Fruit fly (Drosophila melanogaster) whole organism, embryonic: Measurements from ENCODE around the gene RpS8.

Experiments
- Aef1 ChIP-seq: fragments of 200-800 bp; sonication (Bioruptor generic); IDR thresholded peaks from 3 replicates; pipeline ENCODE4 v1.3.6; 2022; ENCODE audit warnings: missing biosample characterization, missing genetic modification characterization
- Bgb ChIP-seq: fragments of 200-800 bp; sonication (Bioruptor generic); IDR thresholded peaks from 2 replicates; pipeline ENCODE4 v1.3.6; 2022; ENCODE audit warnings: missing biosample characterization, missing genetic modification characterization; ENCODE audit not compliant: partially characterized antibody
- CG10565 ChIP-seq: fragments of 200-800 bp; sonication (Bioruptor generic); optimal IDR thresholded peaks from 3 replicates; lab custom pipeline; 2016; ENCODE audit warnings: missing biosample characterization, mild to moderate bottlenecking, missing genetic modification characterization
- CG11456 ChIP-seq: fragments of 200-800 bp; sonication (Bioruptor generic); IDR thresholded peaks from 3 replicates; pipeline ENCODE4 v1.3.6; 2022; ENCODE audit warnings: missing biosample characterization, missing genetic modification characterization
- CG11504 ChIP-seq: fragments of 200-800 bp; sonication (Bioruptor generic); optimal IDR thresholded peaks from 3 replicates; lab custom pipeline; 2019; ENCODE audit warnings: missing biosample characterization, mild to moderate bottlenecking, missing genetic modification characterization, moderate library complexity
- CG14667 ChIP-seq: fragments of 200-800 bp; sonication (Bioruptor generic); IDR thresholded peaks from 2 replicates; pipeline ENCODE4 v1.3.6; 2022; ENCODE audit warnings: missing biosample characterization, missing genetic modification characterization
- CG14965 ChIP-seq: fragments of 200-800 bp; sonication (Bioruptor generic); optimal IDR thresholded peaks from 2 replicates; lab custom pipeline; 2016; ENCODE audit warnings: missing biosample characterization, missing genetic modification characterization, borderline replicate concordance
- CG15696 ChIP-seq: fragments of 200-800 bp; sonication (Bioruptor generic); optimal IDR thresholded peaks from 2 replicates; lab custom pipeline; 2019; ENCODE audit warnings: missing biosample characterization, mild to moderate bottlenecking, missing genetic modification characterization, moderate library complexity
- CG1602 ChIP-seq: fragments of 200-800 bp; sonication (Bioruptor generic); optimal IDR thresholded peaks from 3 replicates; lab custom pipeline; 2016; ENCODE audit warnings: missing biosample characterization, missing genetic modification characterization
- CG17802 ChIP-seq: fragments of 200-800 bp; sonication (Bioruptor generic); optimal IDR thresholded peaks from 2 replicates; lab custom pipeline; 2018; ENCODE audit warnings: missing biosample characterization, mild to moderate bottlenecking, missing genetic modification characterization, moderate library complexity
- CG2116 ChIP-seq: fragments of 200-800 bp; sonication (Bioruptor generic); optimal IDR thresholded peaks from 3 replicates; lab custom pipeline; 2018; ENCODE audit warnings: missing biosample characterization, mild to moderate bottlenecking, missing genetic modification characterization
- CG30431 ChIP-seq: fragments of 200-800 bp; sonication (Bioruptor generic); optimal IDR thresholded peaks from 2 replicates; lab custom pipeline; 2017; ENCODE audit warnings: missing biosample characterization, missing genetic modification characterization
- CG31224 ChIP-seq: fragments of 200-800 bp; sonication (Bioruptor generic); IDR thresholded peaks from 2 replicates; pipeline ENCODE4 v1.3.6; 2022; ENCODE audit warnings: missing biosample characterization, missing genetic modification characterization
- CG31365 ChIP-seq: fragments of 200-800 bp; sonication (Bioruptor generic); optimal IDR thresholded peaks from 2 replicates; lab custom pipeline; 2018; ENCODE audit warnings: missing biosample characterization, mild to moderate bottlenecking, missing genetic modification characterization
- CG34224 ChIP-seq: fragments of 200-800 bp; sonication (Bioruptor generic); IDR thresholded peaks from 3 replicates; pipeline ENCODE4 v1.3.6; 2022; ENCODE audit warnings: missing biosample characterization, missing genetic modification characterization; ENCODE audit not compliant: partially characterized antibody
- CG34376 ChIP-seq: fragments of 200-800 bp; sonication (Bioruptor generic); optimal IDR thresholded peaks from 2 replicates; lab custom pipeline; 2018; ENCODE audit warnings: missing biosample characterization, mild to moderate bottlenecking, missing genetic modification characterization
- CG3995 ChIP-seq: fragments of 200-800 bp; sonication (Bioruptor generic); optimal IDR thresholded peaks from 3 replicates; lab custom pipeline; 2016; ENCODE audit warnings: missing biosample characterization, missing genetic modification characterization
- CG4617 ChIP-seq: fragments of 200-800 bp; sonication (Bioruptor generic); optimal IDR thresholded peaks from 3 replicates; lab custom pipeline; 2016; ENCODE audit warnings: missing biosample characterization, missing genetic modification characterization, borderline replicate concordance
- CG6272 ChIP-seq: fragments of 200-800 bp; sonication (Bioruptor generic); IDR thresholded peaks from 2 replicates; pipeline ENCODE4 v1.3.6; 2022; ENCODE audit warnings: missing biosample characterization, missing genetic modification characterization
- CG7556 ChIP-seq: fragments of 200-800 bp; sonication (Bioruptor generic); optimal IDR thresholded peaks from 2 replicates; lab custom pipeline; 2017; ENCODE audit warnings: missing biosample characterization, mild to moderate bottlenecking, missing genetic modification characterization
- CG7928 ChIP-seq: fragments of 200-800 bp; sonication (Bioruptor generic); optimal IDR thresholded peaks from 2 replicates; lab custom pipeline; 2017; ENCODE audit warnings: missing biosample characterization, mild to moderate bottlenecking, missing genetic modification characterization
- CG7963 ChIP-seq: fragments of 200-800 bp; sonication (Bioruptor generic); IDR thresholded peaks from 3 replicates; pipeline ENCODE4 v1.3.6; 2022; ENCODE audit warnings: missing biosample characterization, missing genetic modification characterization; ENCODE audit not compliant: partially characterized antibody
- Dad ChIP-seq: fragments of 200-800 bp; sonication (Bioruptor generic); optimal IDR thresholded peaks from 3 replicates; lab custom pipeline; 2016; ENCODE audit warnings: missing biosample characterization, missing genetic modification characterization
- Dref ChIP-seq: fragments of 200-800 bp; sonication (Bioruptor generic); IDR thresholded peaks from 2 replicates; pipeline ENCODE4 v1.3.6; 2022; ENCODE audit warnings: missing biosample characterization, missing genetic modification characterization
- Drgx ChIP-seq: fragments of 200-800 bp; sonication (Bioruptor generic); IDR thresholded peaks from 2 replicates; pipeline ENCODE4 v1.3.6; 2022; ENCODE audit warnings: missing biosample characterization, missing genetic modification characterization
- ERR ChIP-seq: fragments of 200-800 bp; sonication (Bioruptor generic); optimal IDR thresholded peaks from 2 replicates; lab custom pipeline; 2016; ENCODE audit warnings: missing biosample characterization, missing genetic modification characterization
- Hmr ChIP-seq: fragments of 200-800 bp; sonication (Bioruptor generic); optimal IDR thresholded peaks from 3 replicates; lab custom pipeline; 2017; ENCODE audit warnings: mild to moderate bottlenecking, missing biosample characterization, missing genetic modification reagents, missing genetic modification characterization
- Med ChIP-seq: fragments of 200-800 bp; sonication (Bioruptor generic); peaks from one replicate; lab custom pipeline; 2016; ENCODE audit warnings: missing biosample characterization, missing genetic modification characterization, mild to moderate bottlenecking, inconsistent platforms, moderate library complexity
- Mrtf ChIP-seq: fragments of 200-800 bp; sonication (Bioruptor generic); IDR thresholded peaks from 3 replicates; pipeline ENCODE4 v1.3.6; 2022; ENCODE audit warnings: missing biosample characterization, missing genetic modification characterization
- Nf-YB ChIP-seq: fragments of 200-800 bp; sonication (Bioruptor generic); optimal IDR thresholded peaks from 3 replicates; lab custom pipeline; 2019; ENCODE audit warnings: missing biosample characterization, mild to moderate bottlenecking, missing genetic modification characterization, moderate library complexity
- Opbp ChIP-seq: fragments of 200-800 bp; sonication (Bioruptor generic); IDR thresholded peaks from 3 replicates; pipeline ENCODE4 v1.3.6; 2022; ENCODE audit warnings: missing biosample characterization, missing genetic modification characterization; ENCODE audit not compliant: partially characterized antibody
- PHDP ChIP-seq: fragments of 200-800 bp; sonication (Bioruptor generic); optimal IDR thresholded peaks from 3 replicates; lab custom pipeline; 2018; ENCODE audit warnings: missing biosample characterization, mild to moderate bottlenecking, missing genetic modification characterization, moderate library complexity
- Sox100B ChIP-seq: fragments of 200-800 bp; sonication (Bioruptor generic); optimal IDR thresholded peaks from 3 replicates; lab custom pipeline; 2018; ENCODE audit warnings: missing biosample characterization, mild to moderate bottlenecking, missing genetic modification characterization
- bbx ChIP-seq: fragments of 200-800 bp; sonication (Bioruptor generic); IDR thresholded peaks from 2 replicates; pipeline ENCODE4 v1.3.6; 2022; ENCODE audit warnings: missing biosample characterization, missing genetic modification characterization; ENCODE audit not compliant: partially characterized antibody
- dimm ChIP-seq: fragments of 200-800 bp; sonication (Bioruptor generic); IDR thresholded peaks from 2 replicates; pipeline ENCODE4 v1.3.6; 2022; ENCODE audit warnings: missing biosample characterization, missing genetic modification characterization
- dm ChIP-seq: fragments of 200-800 bp; sonication (Bioruptor generic); optimal IDR thresholded peaks from 3 replicates; lab custom pipeline; 2016; ENCODE audit warnings: missing biosample characterization, missing genetic modification characterization
- ems ChIP-seq: fragments of 200-800 bp; sonication (Bioruptor generic); optimal IDR thresholded peaks from 3 replicates; lab custom pipeline; 2016; ENCODE audit warnings: missing biosample characterization, missing genetic modification characterization
- grau ChIP-seq: fragments of 200-800 bp; optimal IDR thresholded peaks from 3 replicates; lab custom pipeline; 2019; ENCODE audit warnings: missing biosample characterization, mild to moderate bottlenecking, missing genetic modification characterization, moderate library complexity
- kah ChIP-seq: fragments of 200-800 bp; sonication (Bioruptor generic); optimal IDR thresholded peaks from 2 replicates; lab custom pipeline; 2018; ENCODE audit warnings: missing biosample characterization, mild to moderate bottlenecking, missing genetic modification characterization
- mirr ChIP-seq: fragments of 200-800 bp; sonication (Bioruptor generic); optimal IDR thresholded peaks from 3 replicates; lab custom pipeline; 2018; ENCODE audit warnings: missing biosample characterization, mild to moderate bottlenecking, missing genetic modification characterization
- phol ChIP-seq: fragments of 200-800 bp; sonication (Bioruptor generic); optimal IDR thresholded peaks from 3 replicates; lab custom pipeline; 2018; ENCODE audit warnings: missing biosample characterization, mild to moderate bottlenecking, missing genetic modification characterization, moderate library complexity
- pum ChIP-seq: fragments of 200-800 bp; sonication (Bioruptor generic); optimal IDR thresholded peaks from 2 replicates; lab custom pipeline; 2016; ENCODE audit warnings: missing biosample characterization, missing genetic modification characterization
- ro ChIP-seq: fragments of 200-800 bp; sonication (Bioruptor generic); IDR thresholded peaks from 2 replicates; pipeline ENCODE4 v1.3.6; 2022; ENCODE audit warnings: missing biosample characterization, missing genetic modification characterization
- salm ChIP-seq: fragments of 200-800 bp; sonication (Bioruptor generic); optimal IDR thresholded peaks from 2 replicates; lab custom pipeline; 2018; ENCODE audit warnings: missing biosample characterization, mild to moderate bottlenecking, missing genetic modification characterization
- sr ChIP-seq: fragments of 200-800 bp; sonication (Bioruptor generic); IDR thresholded peaks from 3 replicates; pipeline ENCODE4 v1.3.6; 2022; ENCODE audit warnings: missing biosample characterization, missing genetic modification characterization
- tup ChIP-seq: fragments of 200-800 bp; sonication (Bioruptor generic); optimal IDR thresholded peaks from 2 replicates; lab custom pipeline; 2016; ENCODE audit warnings: missing biosample characterization, mild to moderate bottlenecking, missing genetic modification characterization, moderate library complexity
- unpg ChIP-seq: fragments of 200-800 bp; sonication (Bioruptor generic); optimal IDR thresholded peaks from 3 replicates; lab custom pipeline; 2018; ENCODE audit warnings: missing biosample characterization, mild to moderate bottlenecking, missing genetic modification characterization, moderate library complexity
- wek ChIP-seq: fragments of 200-800 bp; sonication (Bioruptor generic); optimal IDR thresholded peaks from 3 replicates; lab custom pipeline; 2018; ENCODE audit warnings: missing biosample characterization, mild to moderate bottlenecking, missing genetic modification characterization, moderate library complexity
- yki ChIP-seq: fragments of >200 bp; optimal IDR thresholded peaks from 3 replicates; lab custom pipeline; 2018

The RpS8 gene

dm6 chr3R:29868676-29869349 lies 7.4 kb downstream of the RpS8 start, which contains the start of gene Zip99C (continued):
- TF ChIP-seq CG1602 (GFP tag; lab: Kevin White, UChicago) (peak; percentile 23), CG11456 (GFP tag; lab: Robert Waterston, UW) (no peak; the same call in 2 of the 3 replicates), Hmr (GFP tag; lab: Kevin White, UChicago) (peak; percentile 46), Dref (GFP tag; lab: Robert Waterston, UW) (peak; percentile 96), CG17802 (tag; lab: Kevin White, UChicago) (no peak), CG14965 (no peak), CG31224 (GFP tag; lab: Robert Waterston, UW) (no peak), CG14667 (GFP tag; lab: Robert Waterston, UW) (no peak), CG7928 (GFP tag; lab: Kevin White, UChicago) (no peak), CG4617 (GFP tag; lab: Kevin White, UChicago) (no peak), grau (peak; percentile 41), CG15696 (tag; lab: Kevin White, UChicago) (peak; percentile 53), kah (GFP tag; lab: Kevin White, UChicago) (no peak), Med (GFP tag; lab: Kevin White, UChicago) (peak; percentile 86), Aef1 (GFP tag; lab: Robert Waterston, UW) (peak; percentile 57), ro (GFP tag; lab: Robert Waterston, UW) (no peak), Opbp (peak; percentile 89), Sox100B (GFP tag; lab: Kevin White, UChicago) (no peak), CG10565 (GFP tag; lab: Kevin White, UChicago) (no peak), sr (GFP tag; lab: Robert Waterston, UW) (0 out of 3 replicates have a peak, but pooled peaks have one; percentile 16), Nf-YB (GFP tag; lab: Kevin White, UChicago) (peak; percentile 23), CG6272 (GFP tag; lab: Robert Waterston, UW) (peak; percentile 41; the same call in 1 of the 2 replicates), Drgx (GFP tag; lab: Robert Waterston, UW) (no peak; the same call in 1 of the 2 replicates), CG31365 (no peak), Bgb (GFP tag; lab: Robert Waterston, UW) (peak; percentile 87), tup (peak; percentile 9), mirr (no peak), PHDP (peak; percentile 27), pum (GFP tag; lab: Kevin White, UChicago) (no peak), CG7963 (GFP tag; lab: Robert Waterston, UW) (peak; percentile 59; the same call in 2 of the 3 replicates), Dad (GFP tag; lab: Kevin White, UChicago) (peak; percentile 2), CG7556 (peak; percentile 4), ems (no peak), wek (GFP tag; lab: Kevin White, UChicago) (no peak), unpg (GFP tag; lab: Kevin White, UChicago) (peak; percentile 31), ERR (GFP tag; lab: Kevin White, UChicago) (no peak), CG30431 (no peak), CG3995 (GFP tag; lab: Kevin White, UChicago) (peak; percentile 29), dimm (GFP tag; lab: Robert Waterston, UW) (no peak), dm (GFP tag; lab: Kevin White, UChicago) (no peak), CG2116 (GFP tag; lab: Kevin White, UChicago) (peak; percentile 97), CG34376 (GFP tag; lab: Kevin White, UChicago) (no peak), bbx (peak; percentile 87), Mrtf (GFP tag; lab: Robert Waterston, UW) (no peak), phol (tag; lab: Kevin White, UChicago) (peak; percentile 93), CG11504 (tag; lab: Kevin White, UChicago) (no peak), CG34224 (GFP tag; lab: Robert Waterston, UW) (peak; percentile 85), salm (tag; lab: Kevin White, UChicago) (no peak), yki (lab: Kevin White, UChicago) (no peak)
